Worm (Caenorhabditis elegans) whole organism, L1 larva: ENCODE measurements around the gene Y46E12BL.2.

ENCODE experiments used
- F16B12.6 ChIP-seq: fragments of 150-350 bp; optimal IDR thresholded peaks from 2 replicates; lab custom pipeline; 2014; ENCODE audit warnings: missing biosample characterization, missing genetic modification characterization
- ama-1 ChIP-seq: fragments of 150-350 bp; optimal IDR thresholded peaks from 2 replicates; lab custom pipeline; 2014
- blmp-1 ChIP-seq: fragments of 150-350 bp; optimal IDR thresholded peaks from 2 replicates; lab custom pipeline; 2014; ENCODE audit warnings: missing biosample characterization, missing genetic modification characterization
- fkh-10 ChIP-seq: sonication (generic microtip); optimal IDR thresholded peaks from 2 replicates; lab custom pipeline; 2017; ENCODE audit warnings: missing biosample characterization, missing genetic modification reagents, missing genetic modification characterization
- fkh-8 ChIP-seq: sonication (generic microtip); optimal IDR thresholded peaks from 2 replicates; lab custom pipeline; 2016; ENCODE audit warnings: mild to moderate bottlenecking, missing genetic modification characterization, missing compliant biosample characterization
- hpl-2 ChIP-seq: fragments of 150-350 bp; optimal IDR thresholded peaks from 2 replicates; lab custom pipeline; 2014; ENCODE audit warnings: missing biosample characterization, missing genetic modification reagents, missing genetic modification characterization
- jun-1 ChIP-seq: fragments of 150-350 bp; optimal IDR thresholded peaks from 2 replicates; lab custom pipeline; 2014; ENCODE audit warnings: missing biosample characterization, missing genetic modification reagents, missing genetic modification characterization
- lin-13 ChIP-seq: fragments of 150-350 bp; optimal IDR thresholded peaks from 2 replicates; lab custom pipeline; 2014; ENCODE audit warnings: missing biosample characterization, missing genetic modification reagents, missing genetic modification characterization
- nhr-77 ChIP-seq: fragments of 150-350 bp; optimal IDR thresholded peaks from 2 replicates; lab custom pipeline; 2014; ENCODE audit warnings: missing biosample characterization, missing genetic modification characterization
- pag-3 ChIP-seq: sonication (generic microtip); optimal IDR thresholded peaks from 2 replicates; lab custom pipeline; 2017; ENCODE audit warnings: missing genetic modification characterization, mild to moderate bottlenecking, missing compliant biosample characterization, antibody characterized with exemption, borderline replicate concordance; ENCODE audit not compliant: insufficient read depth
- skn-1 ChIP-seq: fragments of 150-350 bp; optimal IDR thresholded peaks from 2 replicates; lab custom pipeline; 2014; ENCODE audit warnings: missing biosample characterization, missing genetic modification characterization
- unc-86 ChIP-seq: sonication (generic microtip); optimal IDR thresholded peaks from 2 replicates; lab custom pipeline; 2016; ENCODE audit warnings: missing genetic modification characterization, missing compliant biosample characterization

ce11 chrII:15258668-15259067 lies 25.9 kb downstream of the Y46E12BL.2 start:
- TF ChIP-seq skn-1 (no peak), lin-13 (GFP tag; lab: Kevin White, UChicago) (no peak), blmp-1 (tag; lab: Kevin White, UChicago) (no peak), F16B12.6 (tag; lab: Kevin White, UChicago) (no peak), jun-1 (tag; lab: Kevin White, UChicago) (no peak), fkh-8 (tag; lab: Kevin White, UChicago) (peak; percentile 36), nhr-77 (tag; lab: Kevin White, UChicago) (no peak), fkh-10 (GFP tag; lab: Kevin White, UChicago) (peak; percentile 41), pag-3 (tag; lab: Kevin White, UChicago) (no peak), unc-86 (tag; lab: Kevin White, UChicago) (no peak), hpl-2 (GFP tag; lab: Kevin White, UChicago) (no peak), ama-1 (lab: Kevin White, UChicago) (no peak)
